Fruit fly (Drosophila melanogaster) whole organism, embryonic: ENCODE measurements around the gene CG13022.
A peak's percentile ranks its signal among the peaks of the same experiment; 100 is the strongest.

Experiments
- Atf6 ChIP-seq: fragments of 200-800 bp; sonication (Bioruptor generic); IDR thresholded peaks from 2 replicates; pipeline ENCODE4 v1.3.6; 2022; ENCODE audit warnings: missing biosample characterization, missing genetic modification characterization
- Bdp1 ChIP-seq: fragments of 200-800 bp; sonication (Bioruptor generic); optimal IDR thresholded peaks from 3 replicates; lab custom pipeline; 2016; ENCODE audit warnings: missing biosample characterization, missing genetic modification characterization
- CG10274 ChIP-seq: fragments of 200-800 bp; sonication (Bioruptor generic); optimal IDR thresholded peaks from 3 replicates; lab custom pipeline; 2017; ENCODE audit warnings: missing biosample characterization, mild to moderate bottlenecking, missing genetic modification characterization
- CG10366 ChIP-seq: fragments of 200-800 bp; sonication (Bioruptor generic); IDR thresholded peaks from 2 replicates; pipeline ENCODE4 v1.3.6; 2022; ENCODE audit warnings: missing biosample characterization, missing genetic modification characterization
- CG10543 ChIP-seq: fragments of 200-800 bp; sonication (Bioruptor generic); optimal IDR thresholded peaks from 3 replicates; lab custom pipeline; 2017; ENCODE audit warnings: missing biosample characterization, mild to moderate bottlenecking, missing genetic modification characterization, moderate library complexity
- CG13287 ChIP-seq: fragments of 200-800 bp; sonication (Bioruptor generic); IDR thresholded peaks from 2 replicates; pipeline ENCODE4 v1.3.6; 2022; ENCODE audit warnings: missing biosample characterization, missing genetic modification characterization; ENCODE audit not compliant: partially characterized antibody
- CG13424 ChIP-seq: fragments of 200-800 bp; sonication (Bioruptor generic); optimal IDR thresholded peaks from 2 replicates; lab custom pipeline; 2019; ENCODE audit warnings: missing biosample characterization, mild to moderate bottlenecking, missing genetic modification characterization, moderate library complexity
- CG13775 ChIP-seq: fragments of 200-800 bp; sonication (Bioruptor generic); optimal IDR thresholded peaks from 3 replicates; lab custom pipeline; 2017; ENCODE audit warnings: missing biosample characterization, mild to moderate bottlenecking, missing genetic modification characterization
- CG14667 ChIP-seq: fragments of 200-800 bp; sonication (Bioruptor generic); IDR thresholded peaks from 2 replicates; pipeline ENCODE4 v1.3.6; 2022; ENCODE audit warnings: missing biosample characterization, missing genetic modification characterization
- CG14965 ChIP-seq: fragments of 200-800 bp; sonication (Bioruptor generic); optimal IDR thresholded peaks from 2 replicates; lab custom pipeline; 2016; ENCODE audit warnings: missing biosample characterization, missing genetic modification characterization, borderline replicate concordance
- CG15269 ChIP-seq: fragments of 200-800 bp; sonication (Bioruptor generic); optimal IDR thresholded peaks from 2 replicates; lab custom pipeline; 2018; ENCODE audit warnings: missing biosample characterization, mild to moderate bottlenecking, missing genetic modification characterization, moderate library complexity
- CG1602 ChIP-seq: fragments of 200-800 bp; sonication (Bioruptor generic); optimal IDR thresholded peaks from 3 replicates; lab custom pipeline; 2016; ENCODE audit warnings: missing biosample characterization, missing genetic modification characterization
- CG1603 ChIP-seq: fragments of 200-800 bp; sonication (Bioruptor generic); optimal IDR thresholded peaks from 2 replicates; lab custom pipeline; 2019; ENCODE audit warnings: missing biosample characterization, mild to moderate bottlenecking, missing genetic modification characterization, moderate library complexity
- CG16815 ChIP-seq: fragments of 200-800 bp; sonication (Bioruptor generic); optimal IDR thresholded peaks from 3 replicates; lab custom pipeline; 2017; ENCODE audit warnings: missing biosample characterization, mild to moderate bottlenecking, missing genetic modification characterization
- CG17568 ChIP-seq: fragments of 200-800 bp; sonication (Bioruptor generic); optimal IDR thresholded peaks from 2 replicates; lab custom pipeline; 2018; ENCODE audit warnings: missing biosample characterization, mild to moderate bottlenecking, missing genetic modification characterization, moderate library complexity
- CG30020 ChIP-seq: fragments of 200-800 bp; optimal IDR thresholded peaks from 2 replicates; lab custom pipeline; 2019; ENCODE audit warnings: missing biosample characterization, mild to moderate bottlenecking, missing genetic modification characterization, moderate library complexity
- CG30403 ChIP-seq: fragments of 200-800 bp; sonication (Bioruptor generic); optimal IDR thresholded peaks from 3 replicates; lab custom pipeline; 2016; ENCODE audit warnings: missing biosample characterization, missing genetic modification characterization
- CG31441 ChIP-seq: fragments of 200-800 bp; sonication (Bioruptor generic); IDR thresholded peaks from 2 replicates; pipeline ENCODE4 v1.3.6; 2022; ENCODE audit warnings: missing biosample characterization, missing genetic modification characterization
- CG4424 ChIP-seq: fragments of 200-800 bp; sonication (Bioruptor generic); optimal IDR thresholded peaks from 3 replicates; lab custom pipeline; 2016; ENCODE audit warnings: missing biosample characterization, missing genetic modification characterization
- CG6689 ChIP-seq: fragments of 200-800 bp; sonication (Bioruptor generic); IDR thresholded peaks from 2 replicates; pipeline ENCODE4 v1.3.6; 2022; ENCODE audit warnings: missing biosample characterization, missing genetic modification characterization
- CG6854 ChIP-seq: fragments of 200-800 bp; sonication (Bioruptor generic); optimal IDR thresholded peaks from 3 replicates; lab custom pipeline; 2017; ENCODE audit warnings: missing biosample characterization, mild to moderate bottlenecking, missing genetic modification characterization
- CG7271 ChIP-seq: fragments of 200-800 bp; sonication (Bioruptor generic); optimal IDR thresholded peaks from 2 replicates; lab custom pipeline; 2018; ENCODE audit warnings: missing biosample characterization, mild to moderate bottlenecking, missing genetic modification characterization, moderate library complexity
- CG7786 ChIP-seq: fragments of 200-800 bp; sonication (Bioruptor generic); optimal IDR thresholded peaks from 2 replicates; lab custom pipeline; 2016; ENCODE audit warnings: missing biosample characterization, missing genetic modification characterization
- CG8359 ChIP-seq: fragments of 200-800 bp; sonication (Bioruptor generic); optimal IDR thresholded peaks from 2 replicates; lab custom pipeline; 2017; ENCODE audit warnings: missing biosample characterization, mild to moderate bottlenecking, missing genetic modification characterization, borderline replicate concordance
- CG9797 ChIP-seq: fragments of 200-800 bp; sonication (Bioruptor generic); optimal IDR thresholded peaks from 3 replicates; lab custom pipeline; 2018; ENCODE audit warnings: missing biosample characterization, mild to moderate bottlenecking, missing genetic modification characterization
- GATAe ChIP-seq: fragments of 200-800 bp; sonication (Bioruptor generic); conservative IDR thresholded peaks from 2 replicates; pipeline ENCODE4 v1.3.6; 2022; ENCODE audit warnings: missing biosample characterization, missing genetic modification characterization
- Hr51 ChIP-seq, 2 experiments: fragments of 200-800 bp; sonication (Bioruptor generic); optimal IDR thresholded peaks; 2 replicates in 1 of 2; 3 replicates in 1 of 2; lab custom pipeline; 2016 to 2018; ENCODE audit warnings: missing biosample characterization in 2 of 2, missing genetic modification characterization in 2 of 2, mild to moderate bottlenecking in 1 of 2, moderate library complexity in 1 of 2
- Hsf ChIP-seq: fragments of 200-800 bp; sonication (Bioruptor generic); optimal IDR thresholded peaks from 3 replicates; lab custom pipeline; 2016; ENCODE audit warnings: missing biosample characterization, missing genetic modification characterization
- Med ChIP-seq: fragments of 200-800 bp; sonication (Bioruptor generic); peaks from one replicate; lab custom pipeline; 2016; ENCODE audit warnings: missing biosample characterization, missing genetic modification characterization, mild to moderate bottlenecking, inconsistent platforms, moderate library complexity
- NC2β ChIP-seq: fragments of 200-800 bp; sonication (Bioruptor generic); optimal IDR thresholded peaks from 2 replicates; lab custom pipeline; 2016; ENCODE audit warnings: missing biosample characterization, missing genetic modification characterization
- Oli ChIP-seq: fragments of 200-800 bp; sonication (Bioruptor generic); optimal IDR thresholded peaks from 2 replicates; lab custom pipeline; 2018; ENCODE audit warnings: missing biosample characterization, mild to moderate bottlenecking, missing genetic modification characterization, moderate library complexity
- Pdp1 ChIP-seq, 2 experiments: fragments of 200-800 bp; sonication (Bioruptor generic); optimal IDR thresholded peaks; 3 replicates each; lab custom pipeline; 2016; ENCODE audit warnings: missing biosample characterization in 2 of 2, missing genetic modification characterization in 2 of 2, mild to moderate bottlenecking in 1 of 2, moderate library complexity in 1 of 2
- Sry-β ChIP-seq: fragments of 200-800 bp; sonication (Bioruptor generic); optimal IDR thresholded peaks from 2 replicates; lab custom pipeline; 2018; ENCODE audit warnings: missing biosample characterization, mild to moderate bottlenecking, missing genetic modification characterization, moderate library complexity
- Ssrp ChIP-seq: fragments of 200-800 bp; sonication (Bioruptor generic); optimal IDR thresholded peaks from 2 replicates; lab custom pipeline; 2018; ENCODE audit warnings: missing biosample characterization, mild to moderate bottlenecking, missing genetic modification characterization, moderate library complexity
- bsh ChIP-seq, 2 experiments: fragments of 200-800 bp; sonication (Bioruptor generic); optimal IDR thresholded peaks; 2 replicates each; lab custom pipeline; 2017 to 2018; ENCODE audit warnings: mild to moderate bottlenecking in 2 of 2, missing biosample characterization in 2 of 2, missing genetic modification characterization in 2 of 2, moderate library complexity in 1 of 2
- cato ChIP-seq: fragments of 200-800 bp; sonication (Bioruptor generic); optimal IDR thresholded peaks from 2 replicates; lab custom pipeline; 2016; ENCODE audit warnings: missing biosample characterization, missing genetic modification characterization, borderline replicate concordance
- dysf ChIP-seq: fragments of 200-800 bp; sonication (Bioruptor generic); IDR thresholded peaks from 3 replicates; pipeline ENCODE4 v1.3.6; 2022; ENCODE audit warnings: missing biosample characterization, missing genetic modification characterization
- ewg ChIP-seq: fragments of 200-800 bp; sonication (Bioruptor generic); optimal IDR thresholded peaks from 3 replicates; lab custom pipeline; 2017; ENCODE audit warnings: mild to moderate bottlenecking, missing biosample characterization, missing genetic modification reagents, missing genetic modification characterization
- fu2 ChIP-seq: fragments of 200-800 bp; sonication (Bioruptor generic); optimal IDR thresholded peaks from 2 replicates; lab custom pipeline; 2016; ENCODE audit warnings: missing biosample characterization, missing genetic modification characterization
- ind ChIP-seq: fragments of 200-800 bp; sonication (Bioruptor generic); optimal IDR thresholded peaks from 3 replicates; lab custom pipeline; 2016; ENCODE audit warnings: missing biosample characterization, missing genetic modification characterization
- jumu ChIP-seq: fragments of 200-800 bp; sonication (Bioruptor generic); optimal IDR thresholded peaks from 3 replicates; lab custom pipeline; 2016; ENCODE audit warnings: missing biosample characterization, missing genetic modification characterization
- lola ChIP-seq, 3 experiments: fragments of >200 bp in 2 of 3; fragments of 200-800 bp in 1 of 3; sonication (Bioruptor generic) in 1 of 3; optimal IDR thresholded peaks; 2 replicates each; lab custom pipeline; 2017 to 2019; ENCODE audit warnings: missing biosample characterization in 3 of 3, missing genetic modification characterization in 3 of 3, mild to moderate bottlenecking in 1 of 3, moderate library complexity in 1 of 3
- lov ChIP-seq, 2 experiments: fragments of 200-800 bp in 1 of 2; fragments of >200 bp in 1 of 2; sonication (Bioruptor generic) in 1 of 2; IDR thresholded peaks in 1 of 2; optimal IDR thresholded peaks in 1 of 2; 2 replicates in 1 of 2; 3 replicates in 1 of 2; pipeline versions ENCODE4 v1.3.6 to Lab custom; 2017 to 2022; ENCODE audit warnings: missing biosample characterization in 1 of 2, missing genetic modification characterization in 1 of 2
- pnt ChIP-seq: fragments of 200-800 bp; sonication (Bioruptor generic); optimal IDR thresholded peaks from 3 replicates; lab custom pipeline; 2016; ENCODE audit warnings: missing biosample characterization, missing genetic modification characterization
- row ChIP-seq: fragments of 200-800 bp; sonication (Bioruptor generic); IDR thresholded peaks from 3 replicates; pipeline ENCODE4 v1.3.6; 2022; ENCODE audit warnings: missing biosample characterization, missing genetic modification characterization
- sob ChIP-seq: fragments of 200-800 bp; sonication (Bioruptor generic); IDR thresholded peaks from 2 replicates; pipeline ENCODE4 v1.3.6; 2022; ENCODE audit warnings: missing biosample characterization, missing genetic modification characterization
- zen ChIP-seq: fragments of 200-800 bp; sonication (Bioruptor generic); optimal IDR thresholded peaks from 3 replicates; lab custom pipeline; 2018; ENCODE audit warnings: missing biosample characterization, mild to moderate bottlenecking, missing genetic modification characterization, moderate library complexity

The CG13022 gene

dm6 chr3L:16944061-16944460 lies 5.3 kb upstream of the CG13022 start, which contains the start of gene Obp73a:
Obp73a (plus strand) TSS chr3L:16944361.
- TF ChIP-seq ind (GFP tag; lab: Kevin White, UChicago) (no peak), CG4424 (GFP tag; lab: Kevin White, UChicago) (no peak), GATAe (GFP tag; lab: Robert Waterston, UW) (no peak), fu2 (GFP tag; lab: Kevin White, UChicago) (no peak), Bdp1 (GFP tag; lab: Kevin White, UChicago) (no peak), CG10543 (no peak), pnt (GFP tag; lab: Kevin White, UChicago) (no peak), cato (GFP tag; lab: Kevin White, UChicago) (no peak)

- TF ChIP-seq CG31441 (GFP tag; lab: Robert Waterston, UW) (0 out of 2 replicates have a peak, but pooled peaks have one; percentile 10), Oli (tag; lab: Kevin White, UChicago) (peak; percentile 46), bsh (GFP tag; optimal IDR thresholded peaks at IDR 0.05; lab: Kevin White, UChicago) (peak in 1 of 2 experiments; percentile 48), CG1602 (GFP tag; lab: Kevin White, UChicago) (peak; percentile 1), Hr51 (GFP tag; optimal IDR thresholded peaks at IDR 0.05; lab: Kevin White, UChicago) (no peak), CG14965 (no peak), CG10366 (GFP tag; lab: Robert Waterston, UW) (0 out of 2 replicates have a peak, but pooled peaks have one; percentile 26), CG7271 (tag; lab: Kevin White, UChicago) (no peak), CG6854 (GFP tag; lab: Kevin White, UChicago) (no peak), CG13775 (GFP tag; lab: Kevin White, UChicago) (peak; percentile 7), CG10274 (GFP tag; lab: Kevin White, UChicago) (no peak), Hsf (GFP tag; lab: Kevin White, UChicago) (peak; percentile 15), NC2β (no peak), CG1603 (tag; lab: Kevin White, UChicago) (peak; percentile 41), zen (peak; percentile 19), Pdp1 (GFP tag; optimal IDR thresholded peaks at IDR 0.05; lab: Kevin White, UChicago) (peak in 1 of 2 experiments; percentile 36), CG8359 (GFP tag; lab: Kevin White, UChicago) (peak; percentile 9), CG9797 (GFP tag; lab: Kevin White, UChicago) (no peak), CG16815 (GFP tag; lab: Kevin White, UChicago) (peak; percentile 21), Atf6 (0 out of 2 replicates have a peak, but pooled peaks have one; percentile 23), jumu (no peak), CG30403 (peak; percentile 36), Ssrp (peak; percentile 23), Med (peak; percentile 79), CG15269 (tag; lab: Kevin White, UChicago) (peak; percentile 30), CG30020 (tag; lab: Kevin White, UChicago) (no peak), CG13287 (GFP tag; lab: Robert Waterston, UW) (no peak), CG7786 (no peak), lov (optimal IDR thresholded peaks at IDR 0.05; lab: Kevin White, UChicago) (no peak), lov (GFP tag; IDR thresholded peaks at IDR 0.05; lab: Robert Waterston, UW) (no peak), sob (no peak), CG13424 (tag; lab: Kevin White, UChicago) (peak; percentile 37), lola (GFP tag; optimal IDR thresholded peaks at IDR 0.05; lab: Kevin White, UChicago) (peak in 1 of 3 experiments; percentile 37), CG17568 (GFP tag; lab: Kevin White, UChicago) (no peak), row (GFP tag; lab: Robert Waterston, UW) (peak; percentile 60), Sry-β (GFP tag; lab: Kevin White, UChicago) (no peak), dysf (0 out of 3 replicates have a peak, but pooled peaks have one; percentile 34), CG6689 (GFP tag; lab: Robert Waterston, UW) (peak; percentile 10; the same call in 1 of the 2 replicates), ewg (peak; percentile 4), CG14667 (GFP tag; lab: Robert Waterston, UW) (no peak)
Measured at dm6 chr3L:16941319-16941718, 2.6 kb upstream of the CG13022 start.
